Fruit fly (Drosophila melanogaster): ENCODE measurements around the gene skd.

skd gene

DNA sequence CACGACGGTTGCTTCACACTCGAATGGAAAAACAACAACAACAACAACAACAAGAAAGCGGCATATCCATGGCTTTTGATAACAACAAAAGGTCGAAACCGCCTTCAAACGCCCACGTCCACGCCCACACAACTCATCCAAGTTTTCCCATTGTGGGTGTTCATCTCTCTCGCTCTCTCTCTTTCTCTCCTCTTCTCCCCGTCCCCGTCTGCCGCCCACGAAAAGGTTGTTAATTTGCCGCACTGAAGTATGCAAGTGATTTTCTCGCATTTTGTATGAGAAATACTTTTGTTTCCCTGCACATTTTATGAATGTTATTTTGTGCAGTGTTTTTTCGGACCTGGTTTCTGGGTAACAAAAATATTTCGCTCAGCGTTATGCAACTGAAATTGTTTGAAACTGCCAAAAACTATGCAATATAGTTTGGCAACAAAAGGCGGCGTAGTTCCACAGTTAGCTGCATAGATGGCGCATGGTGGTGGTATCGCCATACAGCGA is 22.2 kb upstream of the skd start (continued):
- TF ChIP-seq mirr (GFP tag; optimal IDR thresholded peaks at IDR 0.05) (peak; percentile 21), Stat92E (GFP tag; optimal IDR thresholded peaks at IDR 0.05) (peak in 1 of 3 experiments; percentile 87), CG17802 (tag; optimal IDR thresholded peaks at IDR 0.05) (no peak), NFAT (GFP tag; IDR thresholded peaks at IDR 0.05) (peak; percentile 69; the same call in 1 of the 2 replicates), gce (GFP tag; IDR thresholded peaks at IDR 0.05) (no peak), CG14014 (GFP tag; IDR thresholded peaks at IDR 0.05) (0 out of 2 replicates have a peak, but pooled peaks have one; percentile 34), D19B (GFP tag; optimal IDR thresholded peaks at IDR 0.05) (no peak), kah (GFP tag; optimal IDR thresholded peaks at IDR 0.05) (no peak), E2f2 (GFP tag; IDR thresholded peaks at IDR 0.05) (0 out of 2 replicates have a peak, but pooled peaks have one; percentile 25), CG7987 (GFP tag; optimal IDR thresholded peaks at IDR 0.05) (peak; percentile 61), klu (GFP tag; IDR thresholded peaks at IDR 0.05) (peak; percentile 54), prd (optimal IDR thresholded peaks at IDR 0.05) (no peak), prd (GFP tag; IDR thresholded peaks at IDR 0.05) (0 out of 3 replicates have a peak, but pooled peaks have one; percentile 8), CG11085 (GFP tag; IDR thresholded peaks at IDR 0.05) (no peak), crc (GFP tag; optimal IDR thresholded peaks at IDR 0.05) (no peak), pb (GFP tag; optimal IDR thresholded peaks at IDR 0.05) (peak; percentile 8), odd (GFP tag; optimal IDR thresholded peaks at IDR 0.05) (no peak), sqz (GFP tag; optimal IDR thresholded peaks at IDR 0.05) (no peak), PHDP (tag; optimal IDR thresholded peaks at IDR 0.05) (peak; percentile 19), CG32532 (GFP tag; IDR thresholded peaks at IDR 0.05) (peak; percentile 62), pan (optimal IDR thresholded peaks at IDR 0.05) (no peak), pan (GFP tag; optimal IDR thresholded peaks at IDR 0.05 in 1 of 2, IDR thresholded peaks at IDR 0.05 in 1 of 2) (peak in 1 of 2 experiments; percentile 25), CG12391 (tag; optimal IDR thresholded peaks at IDR 0.05) (peak; percentile 39), Hr51 (GFP tag; optimal IDR thresholded peaks at IDR 0.05) (peak in 1 of 2 experiments; percentile 8), CG4617 (GFP tag; optimal IDR thresholded peaks at IDR 0.05; ENCODE audit: borderline replicate concordance) (no peak), pum (GFP tag; optimal IDR thresholded peaks at IDR 0.05) (peak; percentile 13), Side (GFP tag; optimal IDR thresholded peaks at IDR 0.05) (peak; percentile 36), CG9727 (GFP tag; optimal IDR thresholded peaks at IDR 0.05) (peak; percentile 0), CG11398 (GFP tag; optimal IDR thresholded peaks at IDR 0.05) (peak; percentile 4), oc (tag; optimal IDR thresholded peaks at IDR 0.05) (peak; percentile 68), jumu (GFP tag; optimal IDR thresholded peaks at IDR 0.05) (peak; percentile 4), sim (GFP tag; IDR thresholded peaks at IDR 0.05) (0 out of 2 replicates have a peak, but pooled peaks have one; percentile 2), org-1 (GFP tag; optimal IDR thresholded peaks at IDR 0.05) (no peak), eyg (GFP tag; optimal IDR thresholded peaks at IDR 0.05) (no peak), CG18764 (GFP tag; optimal IDR thresholded peaks at IDR 0.05) (peak; percentile 18), Hr3 (GFP tag; optimal IDR thresholded peaks at IDR 0.05) (peak; percentile 37), CG16863 (GFP tag; optimal IDR thresholded peaks at IDR 0.05) (peak; percentile 65), CG8944 (GFP tag; optimal IDR thresholded peaks at IDR 0.05) (no peak), lov (optimal IDR thresholded peaks at IDR 0.05) (no peak), lov (GFP tag; IDR thresholded peaks at IDR 0.05) (no peak), HLH3B (GFP tag; IDR thresholded peaks at IDR 0.05) (0 out of 2 replicates have a peak, but pooled peaks have one; percentile 18), CG2678 (tag; optimal IDR thresholded peaks at IDR 0.05) (peak; percentile 12), unc-4 (GFP tag; IDR thresholded peaks at IDR 0.05; ENCODE audit: partially characterized antibody) (0 out of 2 replicates have a peak, but pooled peaks have one; percentile 20), al (GFP tag; IDR thresholded peaks at IDR 0.05) (no peak), E2f1 (GFP tag; IDR thresholded peaks at IDR 0.05) (no peak), lola (GFP tag; optimal IDR thresholded peaks at IDR 0.05) (peak in 1 of 3 experiments; percentile 73), Opbp (GFP tag; IDR thresholded peaks at IDR 0.05; ENCODE audit: partially characterized antibody) (peak; percentile 47; the same call in 1 of the 3 replicates), CTCF (GFP tag; optimal IDR thresholded peaks at IDR 0.05) (peak; percentile 98), Myb (GFP tag; optimal IDR thresholded peaks at IDR 0.05) (peak; percentile 51), CG2202 (tag; optimal IDR thresholded peaks at IDR 0.05) (no peak), stc (GFP tag; IDR thresholded peaks at IDR 0.05) (peak; percentile 32; the same call in 1 of the 2 replicates)
